Fruit fly (Drosophila melanogaster): ENCODE data around the gene hb.

The hb gene

dm6 chr3R:8683280-8683679 lies 14.3 kb downstream of the hb start (continued):
- TF ChIP-seq CG13775 (GFP tag; optimal IDR thresholded peaks at IDR 0.05) (peak; percentile 4), CG17186 (GFP tag; optimal IDR thresholded peaks at IDR 0.05) (no peak), Hr78 (GFP tag; optimal IDR thresholded peaks at IDR 0.05) (no peak), ara (GFP tag; IDR thresholded peaks at IDR 0.05) (no peak), ssp (GFP tag; IDR thresholded peaks at IDR 0.05) (no peak), CG15696 (tag; optimal IDR thresholded peaks at IDR 0.05) (peak; percentile 66), HLHmδ (GFP tag; optimal IDR thresholded peaks at IDR 0.05) (no peak), Dll (GFP tag; IDR thresholded peaks at IDR 0.05; ENCODE audit: partially characterized antibody) (no peak), CG13287 (GFP tag; IDR thresholded peaks at IDR 0.05; ENCODE audit: partially characterized antibody) (no peak), CG31224 (GFP tag; IDR thresholded peaks at IDR 0.05) (no peak), CG8924 (tag; optimal IDR thresholded peaks at IDR 0.05) (peak; percentile 35), sens (GFP tag) (peak; percentile 74), Dref (GFP tag; IDR thresholded peaks at IDR 0.05) (0 out of 2 replicates have a peak, but pooled peaks have one; percentile 1), CG8765 (GFP tag; IDR thresholded peaks at IDR 0.05) (peak; percentile 65), CG7271 (tag; optimal IDR thresholded peaks at IDR 0.05) (peak; percentile 58), CG4404 (GFP tag; IDR thresholded peaks at IDR 0.05) (peak; percentile 65), CG12391 (tag; optimal IDR thresholded peaks at IDR 0.05) (peak; percentile 10), run (tag; optimal IDR thresholded peaks at IDR 0.05) (no peak), ac (GFP tag; optimal IDR thresholded peaks at IDR 0.05) (peak; percentile 27), Opbp (GFP tag; IDR thresholded peaks at IDR 0.05; ENCODE audit: partially characterized antibody) (no peak), CG10979 (tag; optimal IDR thresholded peaks at IDR 0.05) (peak; percentile 47), dmrt11E (tag; optimal IDR thresholded peaks at IDR 0.05) (peak; percentile 55), CG17829 (tag; optimal IDR thresholded peaks at IDR 0.05) (peak; percentile 25), pan (optimal IDR thresholded peaks at IDR 0.05) (no peak), pan (GFP tag; optimal IDR thresholded peaks at IDR 0.05 in 1 of 2, IDR thresholded peaks at IDR 0.05 in 1 of 2) (no peak), D19B (GFP tag; optimal IDR thresholded peaks at IDR 0.05) (no peak), NC2α (GFP tag; optimal IDR thresholded peaks at IDR 0.05) (no peak), trh (GFP tag; optimal IDR thresholded peaks at IDR 0.05) (no peak), sna (GFP tag; IDR thresholded peaks at IDR 0.05; ENCODE audit: partially characterized antibody) (no peak), croc (GFP tag; conservative IDR thresholded peaks at IDR 0.05) (no peak), CG31365 (tag; optimal IDR thresholded peaks at IDR 0.05) (no peak), Spps (tag; optimal IDR thresholded peaks at IDR 0.05) (no peak), vnd (GFP tag; IDR thresholded peaks at IDR 0.05; ENCODE audit: partially characterized antibody) (no peak), CG14710 (tag; optimal IDR thresholded peaks at IDR 0.05) (peak; percentile 5), Nf-YB (GFP tag; optimal IDR thresholded peaks at IDR 0.05) (no peak), gsb (GFP tag; IDR thresholded peaks at IDR 0.05) (no peak), CG31441 (GFP tag; IDR thresholded peaks at IDR 0.05) (no peak), CG10959 (GFP tag; IDR thresholded peaks at IDR 0.05) (peak; percentile 42; the same call in 1 of the 2 replicates), CG15479 (GFP tag; optimal IDR thresholded peaks at IDR 0.05) (peak; percentile 67), CG3726 (GFP tag; IDR thresholded peaks at IDR 0.05) (no peak), prd (optimal IDR thresholded peaks at IDR 0.05) (no peak), prd (GFP tag; IDR thresholded peaks at IDR 0.05) (peak; percentile 84), Hsf (GFP tag; optimal IDR thresholded peaks at IDR 0.05) (peak; percentile 10), zf30C (GFP tag; optimal IDR thresholded peaks at IDR 0.05) (peak; percentile 65), lmd (GFP tag; IDR thresholded peaks at IDR 0.05) (no peak), fd102C (GFP tag; optimal IDR thresholded peaks at IDR 0.05) (peak; percentile 79), twi (tag; optimal IDR thresholded peaks at IDR 0.05) (peak; percentile 12), CG18262 (tag; optimal IDR thresholded peaks at IDR 0.05) (peak; percentile 5), ci (GFP tag; IDR thresholded peaks at IDR 0.05) (0 out of 3 replicates have a peak, but pooled peaks have one; percentile 11), Xrp1 (GFP tag; IDR thresholded peaks at IDR 0.05) (peak; percentile 28; the same call in 1 of the 2 replicates), CG17385 (GFP tag; optimal IDR thresholded peaks at IDR 0.05) (no peak)

Measured in whole organism, embryonic.